Worm (Caenorhabditis elegans) whole organism, L4/young adult: ENCODE data around the gene Y14H12A.2.

Source experiments
- W03F9.2 ChIP-seq: fragments of 150-350 bp; optimal IDR thresholded peaks from 2 replicates; lab custom pipeline; 2014; ENCODE audit warnings: missing biosample characterization, missing genetic modification characterization
- him-1 ChIP-seq: sonication (generic microtip); optimal IDR thresholded peaks from 2 replicates; lab custom pipeline; 2016; ENCODE audit warnings: missing genotype, missing genetic modification reagents, missing genetic modification characterization, missing compliant biosample characterization

- no peak for TF ChIP-seq W03F9.2 (tag; lab: Kevin White, UChicago)
- TF ChIP-seq him-1 (tag; lab: Kevin White, UChicago) = no peak
These were observed 15.1 kb upstream of the Y14H12A.2 start, which contains the start of gene ephx-1 for ce11 chrII:4004614-4005013.
